Fruit fly (Drosophila melanogaster): ENCODE results near the gene CG16710.

Gene CG16710

dm6 chr3R:23675646-23676045, 6.7 kb upstream of the CG16710 start (continued):
- TF ChIP-seq CG34406 (GFP tag; optimal IDR thresholded peaks at IDR 0.05) (peak; percentile 34), CG7368 (GFP tag; optimal IDR thresholded peaks at IDR 0.05) (no peak), CG9139 (GFP tag; optimal IDR thresholded peaks at IDR 0.05) (no peak), CG31627 (GFP tag; optimal IDR thresholded peaks at IDR 0.05) (no peak), salr (GFP tag; optimal IDR thresholded peaks at IDR 0.05) (no peak), CG3032 (tag; optimal IDR thresholded peaks at IDR 0.05) (no peak), fd85E (GFP tag; optimal IDR thresholded peaks at IDR 0.05) (no peak), CG10669 (GFP tag; optimal IDR thresholded peaks at IDR 0.05) (no peak)

dm6 chr3R:23677058-23677457, 5.2 kb upstream of the CG16710 start, which contains the start of gene GILT3:
GILT3 (plus strand) TSS chr3R:23677358.
- TF ChIP-seq svp (GFP tag) (peak; percentile 13), fkh (GFP tag; optimal IDR thresholded peaks at IDR 0.05) (peak; percentile 22), CG6808 (GFP tag; optimal IDR thresholded peaks at IDR 0.05) (no peak), CG15336 (GFP tag; IDR thresholded peaks at IDR 0.05) (0 out of 2 replicates have a peak, but pooled peaks have one; percentile 9)

- peak; percentile 46 for TF ChIP-seq fd59A (GFP tag; optimal IDR thresholded peaks at IDR 0.05)
- TF ChIP-seq CG34406 (GFP tag; optimal IDR thresholded peaks at IDR 0.05): peak; percentile 83
- TF ChIP-seq OdsH (GFP tag; optimal IDR thresholded peaks at IDR 0.05): peak; percentile 80
- peak; percentile 67 for TF ChIP-seq Sox15 (GFP tag; optimal IDR thresholded peaks at IDR 0.05)
- TF ChIP-seq CG6854 (GFP tag; optimal IDR thresholded peaks at IDR 0.05): peak; percentile 78
- TF ChIP-seq CG31627 (GFP tag; optimal IDR thresholded peaks at IDR 0.05): peak; percentile 81
- peak; percentile 29; the same call in 1 of the 2 replicates for TF ChIP-seq Gug (GFP tag; IDR thresholded peaks at IDR 0.05)
- TF ChIP-seq CG3032 (tag; optimal IDR thresholded peaks at IDR 0.05): peak; percentile 61
- TF ChIP-seq Hr4 (GFP tag; optimal IDR thresholded peaks at IDR 0.05): peak; percentile 66
- peak; percentile 11 for TF ChIP-seq CG1621 (tag; optimal IDR thresholded peaks at IDR 0.05)
- no peak for TF ChIP-seq net (GFP tag; optimal IDR thresholded peaks at IDR 0.05)
- peak; percentile 73 for TF ChIP-seq pdm3 (GFP tag; optimal IDR thresholded peaks at IDR 0.05)
- TF ChIP-seq CG11762 (GFP tag; optimal IDR thresholded peaks at IDR 0.05; ENCODE audit: insufficient read depth): peak; percentile 43
- TF ChIP-seq Met (GFP tag; optimal IDR thresholded peaks at IDR 0.05): peak; percentile 88
- TF ChIP-seq Ets96B (tag; optimal IDR thresholded peaks at IDR 0.05): peak; percentile 63
- TF ChIP-seq CG8632 (GFP tag; optimal IDR thresholded peaks at IDR 0.05): peak; percentile 79
- TF ChIP-seq CG3919 (GFP tag; optimal IDR thresholded peaks at IDR 0.05): peak; percentile 82
- peak; percentile 93 for TF ChIP-seq svp (GFP tag)
- TF ChIP-seq CG6808 (GFP tag; optimal IDR thresholded peaks at IDR 0.05): peak; percentile 66
- TF ChIP-seq CG6792 (GFP tag; optimal IDR thresholded peaks at IDR 0.05): peak; percentile 83
- TF ChIP-seq achi (GFP tag; optimal IDR thresholded peaks at IDR 0.05): peak; percentile 78
- peak; percentile 82 for TF ChIP-seq Eip93F (GFP tag; optimal IDR thresholded peaks at IDR 0.05)
- peak; percentile 62 for TF ChIP-seq CG16779 (tag; optimal IDR thresholded peaks at IDR 0.05)
- TF ChIP-seq CG11294 (GFP tag; IDR thresholded peaks at IDR 0.05): no peak
- peak; percentile 91 for TF ChIP-seq esn (GFP tag; optimal IDR thresholded peaks at IDR 0.05)
- peak; percentile 89 for TF ChIP-seq topi (GFP tag; optimal IDR thresholded peaks at IDR 0.05)
- peak; percentile 71 for TF ChIP-seq acj6 (GFP tag; optimal IDR thresholded peaks at IDR 0.05)
- peak; percentile 4 for TF ChIP-seq dac (GFP tag; optimal IDR thresholded peaks at IDR 0.05)
- TF ChIP-seq lz (GFP tag; optimal IDR thresholded peaks at IDR 0.05): peak; percentile 83
- no peak for TF ChIP-seq CG6276 (GFP tag; optimal IDR thresholded peaks at IDR 0.05)
- peak; percentile 30 for TF ChIP-seq CG9139 (GFP tag; optimal IDR thresholded peaks at IDR 0.05)
- peak; percentile 75 for TF ChIP-seq Eip75B (GFP tag; optimal IDR thresholded peaks at IDR 0.05)
- peak; percentile 72; the same call in 2 of the 3 replicates for TF ChIP-seq eg (GFP tag; IDR thresholded peaks at IDR 0.05)
- TF ChIP-seq CG32006 (GFP tag; optimal IDR thresholded peaks at IDR 0.05): peak; percentile 74
- TF ChIP-seq spab (GFP tag; optimal IDR thresholded peaks at IDR 0.05): no peak
- peak; percentile 80 for TF ChIP-seq CG15336 (GFP tag; IDR thresholded peaks at IDR 0.05)
- TF ChIP-seq CG8319 (GFP tag; optimal IDR thresholded peaks at IDR 0.05): peak; percentile 70
- peak; percentile 89 for TF ChIP-seq Sox102F (GFP tag; optimal IDR thresholded peaks at IDR 0.05)
- peak; percentile 71 for TF ChIP-seq CG11902 (GFP tag; optimal IDR thresholded peaks at IDR 0.05)
- peak; percentile 70 for TF ChIP-seq CG10631 (GFP tag; optimal IDR thresholded peaks at IDR 0.05)
Measured at dm6 chr3R:23678349-23679193, 3.7 kb upstream of the CG16710 start, which contains the start of gene GILT2. GILT2 (plus strand) TSS chr3R:23678895.
